Worm (Caenorhabditis elegans) whole organism, L3 larva: ENCODE results near the gene skr-13.
A peak's percentile ranks its signal among the peaks of the same experiment; 100 is the strongest.

ENCODE experiments used
- aly-2 ChIP-seq: fragments of 150-350 bp; optimal IDR thresholded peaks from 2 replicates; lab custom pipeline; 2014; ENCODE audit warnings: missing biosample characterization, missing genetic modification characterization
- ama-1 ChIP-seq: fragments of 150-350 bp; optimal IDR thresholded peaks from 2 replicates; lab custom pipeline; 2018
- ceh-28 ChIP-seq: fragments of 150-350 bp; optimal IDR thresholded peaks from 2 replicates; lab custom pipeline; 2014; ENCODE audit warnings: missing biosample characterization, missing genetic modification reagents, missing genetic modification characterization
- ceh-9 ChIP-seq: sonication (generic microtip); optimal IDR thresholded peaks from 2 replicates; lab custom pipeline; 2018; ENCODE audit warnings: missing biosample characterization, missing genetic modification characterization
- daf-12 ChIP-seq: fragments of 150-350 bp; optimal IDR thresholded peaks from 2 replicates; lab custom pipeline; 2014; ENCODE audit warnings: missing biosample characterization, missing genetic modification reagents, missing genetic modification characterization
- egl-27 ChIP-seq: sonication (generic microtip); optimal IDR thresholded peaks from 4 replicates; lab custom pipeline; 2017; ENCODE audit warnings: missing biosample characterization, missing genetic modification reagents, missing genetic modification characterization
- egl-5 ChIP-seq: fragments of 150-350 bp; optimal IDR thresholded peaks from 2 replicates; lab custom pipeline; 2017; ENCODE audit warnings: missing biosample characterization, missing genetic modification reagents, missing genetic modification characterization, inconsistent platforms
- elt-1 ChIP-seq: fragments of 150-350 bp; optimal IDR thresholded peaks from 2 replicates; lab custom pipeline; 2014; ENCODE audit warnings: missing biosample characterization, missing genetic modification characterization
- elt-2 ChIP-seq: sonication (generic microtip); optimal IDR thresholded peaks from 2 replicates; lab custom pipeline; 2016; ENCODE audit warnings: missing genetic modification reagents, mild to moderate bottlenecking, missing genetic modification characterization, missing compliant biosample characterization
- elt-3 ChIP-seq, 3 experiments: fragments of 150-350 bp in 1 of 3; sonication (generic microtip) in 2 of 3; optimal IDR thresholded peaks; 2 replicates in 2 of 3; 4 replicates in 1 of 3; lab custom pipeline; 2014 to 2017; ENCODE audit warnings: missing biosample characterization in 3 of 3, missing genetic modification characterization in 3 of 3
- eor-1 ChIP-seq, 2 experiments: fragments of 150-350 bp; optimal IDR thresholded peaks; 2 replicates each; lab custom pipeline; 2014 to 2018; ENCODE audit warnings: missing biosample characterization in 2 of 2, missing genetic modification characterization in 2 of 2
- fkh-2 ChIP-seq: fragments of 150-350 bp; optimal IDR thresholded peaks from 2 replicates; lab custom pipeline; 2014; ENCODE audit warnings: missing biosample characterization, missing genetic modification reagents, missing genetic modification characterization
- hmg-11 ChIP-seq: sonication (generic microtip); optimal IDR thresholded peaks from 2 replicates; lab custom pipeline; 2016; ENCODE audit warnings: missing genetic modification characterization, missing compliant biosample characterization
- jun-1 ChIP-seq: fragments of 150-350 bp; optimal IDR thresholded peaks from 2 replicates; lab custom pipeline; 2014; ENCODE audit warnings: missing biosample characterization, missing genetic modification reagents, missing genetic modification characterization
- lin-15B ChIP-seq: fragments of 150-350 bp; optimal IDR thresholded peaks from 2 replicates; lab custom pipeline; 2014; ENCODE audit warnings: missing biosample characterization, missing genetic modification characterization
- lin-39 ChIP-seq: fragments of 150-350 bp; optimal IDR thresholded peaks from 2 replicates; lab custom pipeline; 2018; ENCODE audit warnings: missing biosample characterization, missing genetic modification reagents, missing genetic modification characterization
- mml-1 ChIP-seq: fragments of 150-350 bp; sonication (generic microtip); optimal IDR thresholded peaks from 3 replicates; lab custom pipeline; 2014; ENCODE audit warnings: missing biosample characterization, missing genetic modification characterization
- nfya-1 ChIP-seq: sonication (generic microtip); optimal IDR thresholded peaks from 2 replicates; lab custom pipeline; 2017; ENCODE audit warnings: missing genetic modification characterization, mild to moderate bottlenecking, missing compliant biosample characterization, antibody characterized with exemption, moderate library complexity; ENCODE audit not compliant: insufficient read depth
- nhr-11 ChIP-seq: fragments of 150-350 bp; optimal IDR thresholded peaks from 2 replicates; lab custom pipeline; 2014; ENCODE audit warnings: missing biosample characterization, missing genetic modification characterization
- nhr-12 ChIP-seq: fragments of 150-350 bp; optimal IDR thresholded peaks from 2 replicates; lab custom pipeline; 2014; ENCODE audit warnings: missing biosample characterization, missing genetic modification characterization
- nhr-23 ChIP-seq: fragments of 150-350 bp; optimal IDR thresholded peaks from 2 replicates; lab custom pipeline; 2014; ENCODE audit warnings: missing biosample characterization, missing genetic modification reagents, missing genetic modification characterization
- nhr-237 ChIP-seq: fragments of 150-350 bp; optimal IDR thresholded peaks from 2 replicates; lab custom pipeline; 2014; ENCODE audit warnings: missing biosample characterization, missing genetic modification characterization
- nhr-28 ChIP-seq: fragments of 150-350 bp; optimal IDR thresholded peaks from 2 replicates; lab custom pipeline; 2014; ENCODE audit warnings: missing biosample characterization, missing genetic modification characterization
- nhr-43 ChIP-seq: sonication (generic microtip); optimal IDR thresholded peaks from 2 replicates; lab custom pipeline; 2016; ENCODE audit warnings: mild to moderate bottlenecking, missing genetic modification characterization, missing compliant biosample characterization; ENCODE audit not compliant: poor library complexity, severe bottlenecking
- nhr-67 ChIP-seq: fragments of 150-350 bp; optimal IDR thresholded peaks from 2 replicates; lab custom pipeline; 2014; ENCODE audit warnings: missing biosample characterization, missing genetic modification characterization
- pha-4 ChIP-seq: fragments of 150-350 bp; optimal IDR thresholded peaks from 2 replicates; lab custom pipeline; 2014; ENCODE audit warnings: missing biosample characterization, missing genetic modification reagents, missing genetic modification characterization
- sea-2 ChIP-seq: fragments of 150-350 bp; sonication (generic microtip); optimal IDR thresholded peaks from 4 replicates; lab custom pipeline; 2014; ENCODE audit warnings: missing biosample characterization, missing genetic modification reagents, missing genetic modification characterization
- snpc-4 ChIP-seq: fragments of 150-350 bp; optimal IDR thresholded peaks from 2 replicates; lab custom pipeline; 2014; ENCODE audit warnings: missing biosample characterization, missing genetic modification characterization
- tbx-2 ChIP-seq: sonication (generic microtip); optimal IDR thresholded peaks from 2 replicates; lab custom pipeline; 2016; ENCODE audit warnings: mild to moderate bottlenecking, missing genetic modification characterization, missing compliant biosample characterization
- ztf-4 ChIP-seq: fragments of 150-350 bp; optimal IDR thresholded peaks from 2 replicates; lab custom pipeline; 2014; ENCODE audit warnings: missing biosample characterization, missing genetic modification characterization

skr-13 gene

ce11 chrIV:17126512-17126911 lies 35.9 kb downstream of the skr-13 start:
- TF ChIP-seq aly-2: no peak
- no peak for TF ChIP-seq ceh-9 (tag; lab: Kevin White, UChicago)

- no peak for TF ChIP-seq nhr-237 (tag; lab: Kevin White, UChicago)
- TF ChIP-seq nhr-28: no peak
- TF ChIP-seq nhr-23 (tag; lab: Kevin White, UChicago): no peak
- TF ChIP-seq ztf-4: no peak
- TF ChIP-seq egl-27: no peak
- TF ChIP-seq ceh-28 (tag; lab: Kevin White, UChicago): no peak
- no peak for TF ChIP-seq jun-1 (tag; lab: Kevin White, UChicago)
- no peak for TF ChIP-seq elt-1 (tag; lab: Kevin White, UChicago)
- TF ChIP-seq daf-12 (tag; lab: Kevin White, UChicago): no peak
- TF ChIP-seq snpc-4: no peak
- no peak for TF ChIP-seq egl-5 (tag; lab: Kevin White, UChicago)
- no peak for TF ChIP-seq mml-1 (tag; lab: Kevin White, UChicago)
- TF ChIP-seq fkh-2 (tag; lab: Kevin White, UChicago): no peak
- TF ChIP-seq hmg-11 (tag; lab: Kevin White, UChicago): no peak
- no peak for TF ChIP-seq pha-4 (tag; lab: Kevin White, UChicago)
- no peak for TF ChIP-seq nfya-1 (tag; lab: Kevin White, UChicago)
- TF ChIP-seq lin-15B: no peak
- no peak for TF ChIP-seq tbx-2 (tag; lab: Kevin White, UChicago)
- TF ChIP-seq ceh-9 (tag; lab: Kevin White, UChicago): no peak
- TF ChIP-seq sea-2 (GFP tag; lab: Kevin White, UChicago): no peak
Measured at ce11 chrIV:17125967-17126366, 36.4 kb downstream of the skr-13 start.

ce11 chrIV:17121058-17121773 lies 41.2 kb downstream of the skr-13 start:
- TF ChIP-seq nfya-1 (tag; lab: Kevin White, UChicago) (peak; percentile 24), nhr-43 (tag; lab: Kevin White, UChicago) (no peak), nhr-11 (tag; lab: Kevin White, UChicago) (no peak), tbx-2 (tag; lab: Kevin White, UChicago) (no peak), ztf-4 (no peak)

- TF ChIP-seq eor-1 (tag; optimal IDR thresholded peaks at IDR 0.05; lab: Kevin White, UChicago) (no peak), elt-3 (tag; optimal IDR thresholded peaks at IDR 0.05; lab: Kevin White, UChicago) (no peak), daf-12 (tag; lab: Kevin White, UChicago) (no peak), hmg-11 (tag; lab: Kevin White, UChicago) (peak; percentile 22), nhr-12 (tag; lab: Kevin White, UChicago) (no peak), ama-1 (lab: Kevin White, UChicago) (peak; percentile 19)
Measured at ce11 chrIV:17118987-17119732, 43.3 kb downstream of the skr-13 start, which contains the start of gene itsn-1. itsn-1 (plus strand) TSS chrIV:17119682.

- TF ChIP-seq hmg-11 (tag; lab: Kevin White, UChicago): peak; percentile 80
- TF ChIP-seq aly-2: no peak
- peak; percentile 52 for TF ChIP-seq nhr-23 (tag; lab: Kevin White, UChicago)
- TF ChIP-seq elt-2 (tag; lab: Kevin White, UChicago): peak; percentile 1
- TF ChIP-seq nhr-67 (tag; lab: Kevin White, UChicago): no peak
- TF ChIP-seq pha-4 (tag; lab: Kevin White, UChicago): peak; percentile 61
- TF ChIP-seq ceh-28 (tag; lab: Kevin White, UChicago): no peak
- TF ChIP-seq lin-15B: peak; percentile 3
- peak; percentile 56 for TF ChIP-seq nfya-1 (tag; lab: Kevin White, UChicago)
- peak; percentile 32 for TF ChIP-seq lin-39
- TF ChIP-seq nhr-43 (tag; lab: Kevin White, UChicago): peak; percentile 47
- TF ChIP-seq elt-3 (tag; optimal IDR thresholded peaks at IDR 0.05; lab: Kevin White, UChicago): no peak
- TF ChIP-seq, all 47 proteins: peak for 8
Measured at ce11 chrIV:17118585-17118984, 43.8 kb downstream of the skr-13 start, which contains the start of gene uaf-2. uaf-2 (minus strand) TSS chrIV:17118767.
